Fruit fly (Drosophila melanogaster): Measurements from ENCODE around the gene CG33093.

The CG33093 gene

DNA sequence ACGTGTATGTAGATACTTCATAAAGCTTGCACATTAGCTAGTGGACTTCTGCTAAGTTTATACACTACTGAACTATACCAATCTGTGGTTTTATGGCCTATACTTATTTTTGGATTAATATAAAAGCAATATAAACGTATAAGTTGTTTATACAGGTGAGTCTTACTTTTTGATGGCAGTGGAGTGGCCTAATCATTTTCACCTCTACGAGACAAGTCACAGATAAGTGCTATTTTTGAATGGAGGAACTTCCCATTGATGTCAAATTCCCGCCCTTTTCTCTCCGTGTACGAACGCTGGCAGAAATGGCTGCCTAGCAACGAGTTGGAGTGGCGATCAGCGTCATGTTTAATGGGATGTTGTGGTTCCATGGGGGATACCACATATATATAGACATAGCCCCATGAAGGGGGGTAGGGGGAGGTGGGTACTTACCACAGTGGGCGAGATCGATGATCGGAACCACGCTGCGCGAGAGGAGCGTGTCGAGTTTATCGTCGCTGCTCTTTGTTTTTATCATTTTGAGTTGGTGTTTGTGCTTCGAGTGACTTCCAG lies 5.3 kb downstream of the CG33093 start:
- TF ChIP-seq CG17801 (GFP tag; optimal IDR thresholded peaks at IDR 0.05; ENCODE audit: partially characterized antibody): no peak

DNA sequence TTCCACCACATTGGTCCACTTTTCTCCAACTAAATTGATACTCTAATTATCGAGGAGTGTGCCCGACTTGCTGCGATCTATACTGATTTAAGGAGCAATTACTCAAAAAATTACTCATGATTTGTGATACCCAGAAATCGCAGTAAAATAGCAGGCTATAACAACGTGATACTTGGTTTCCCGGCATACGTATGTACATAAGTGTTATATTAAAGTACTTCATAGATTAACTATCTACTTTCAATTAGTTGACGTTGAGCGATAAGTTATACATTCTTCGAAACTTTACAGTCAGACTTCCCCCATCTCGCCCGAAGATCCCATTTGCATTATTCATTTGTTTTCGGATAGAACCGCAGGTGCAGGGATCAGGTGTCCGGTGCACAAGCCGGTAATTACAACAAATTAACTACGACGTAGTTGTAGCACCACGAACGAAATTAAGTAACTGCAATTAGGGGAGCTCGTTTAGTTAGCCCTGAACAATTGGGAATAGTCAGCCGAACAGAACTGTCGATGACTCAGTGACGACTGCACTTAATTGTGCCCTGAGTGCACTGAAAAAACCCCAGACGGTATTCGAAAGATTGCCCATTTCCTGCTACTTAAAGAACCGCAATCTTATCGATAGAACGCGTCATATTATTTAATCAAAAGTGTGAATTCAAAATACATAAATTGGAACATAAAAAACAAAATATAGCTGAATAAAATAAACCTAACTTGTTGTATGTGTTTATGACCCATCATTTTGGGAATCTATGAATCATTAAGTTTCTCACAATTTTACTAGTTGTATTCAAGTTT lies 6.0 kb downstream of the CG33093 start:
- TF ChIP-seq CG17801 (GFP tag; optimal IDR thresholded peaks at IDR 0.05; ENCODE audit: partially characterized antibody): peak; percentile 21

DNA sequence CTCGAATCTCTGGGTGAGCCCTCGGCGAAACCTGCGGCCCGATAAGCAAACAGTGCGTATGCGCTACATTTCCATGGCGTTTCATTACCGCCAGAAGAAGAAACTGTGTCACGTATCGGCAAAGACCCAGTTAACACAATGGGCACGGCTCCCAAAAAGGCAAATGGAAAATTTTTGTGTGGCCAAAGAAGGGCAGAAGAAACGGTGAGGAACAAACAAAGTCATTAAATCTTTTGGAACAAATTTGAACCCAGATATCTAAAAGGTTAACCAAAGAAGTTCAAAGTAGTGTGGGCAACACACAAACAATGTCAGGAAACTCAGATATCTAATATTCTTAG lies 6.7 kb downstream of the CG33093 start:
- no peak for TF ChIP-seq CG17801 (GFP tag; optimal IDR thresholded peaks at IDR 0.05; ENCODE audit: partially characterized antibody)

DNA sequence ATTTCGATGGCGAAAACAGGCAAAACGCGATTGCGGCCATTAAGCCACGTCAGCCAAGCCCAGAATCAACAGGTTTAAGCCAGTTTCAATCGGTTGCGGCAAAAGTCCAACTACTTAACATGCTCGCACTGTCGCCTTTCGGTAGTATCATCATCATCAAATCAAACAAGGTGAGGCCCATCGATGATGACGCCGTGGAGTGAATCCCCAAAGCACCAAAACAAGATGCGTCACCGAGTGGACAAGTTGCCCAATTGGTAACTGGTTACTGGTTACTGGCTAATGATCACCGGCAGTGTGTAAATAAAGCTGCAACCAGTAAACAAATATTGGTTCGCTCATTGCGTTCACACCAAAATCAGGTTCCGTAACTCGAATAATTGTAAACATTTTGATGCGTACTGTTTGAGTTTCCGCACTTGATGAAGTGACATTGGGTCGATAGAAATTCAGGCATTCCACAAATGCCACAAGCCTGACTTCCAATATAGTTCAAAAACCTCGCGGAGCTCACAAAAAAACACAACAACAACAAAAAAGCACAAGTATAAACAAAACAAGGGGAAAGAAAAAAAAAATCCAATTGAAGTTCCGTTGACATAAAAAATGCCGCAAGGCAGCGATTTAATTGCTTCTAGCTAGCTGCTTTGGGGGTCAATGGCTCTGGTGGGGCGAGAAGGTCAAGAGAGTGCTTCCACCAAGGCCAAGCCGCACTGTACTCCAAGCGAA lies 7.2 kb downstream of the CG33093 start:
- no peak for TF ChIP-seq CG17801 (GFP tag; optimal IDR thresholded peaks at IDR 0.05; ENCODE audit: partially characterized antibody)

DNA sequence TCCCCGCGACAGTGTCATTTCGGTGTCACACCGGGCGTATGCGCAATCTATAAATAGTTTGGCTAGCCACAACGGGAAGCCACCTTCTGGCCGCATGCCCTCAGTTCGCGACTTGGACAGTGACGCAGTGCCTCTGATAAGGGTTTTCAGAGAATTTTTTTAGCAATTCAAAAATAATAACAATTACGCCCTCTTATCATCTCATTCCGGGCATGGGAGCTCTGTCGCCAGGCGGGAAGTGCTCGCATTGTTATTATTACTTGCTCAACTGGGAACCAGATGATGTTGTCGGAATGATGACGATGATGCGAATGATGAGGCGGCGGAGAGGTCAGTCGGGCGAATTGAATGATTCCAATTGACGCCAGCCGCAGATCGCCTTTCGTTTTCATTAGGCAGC lies 8.9 kb downstream of the CG33093 start:
- no peak for TF ChIP-seq CG17801 (GFP tag; optimal IDR thresholded peaks at IDR 0.05; ENCODE audit: partially characterized antibody)

DNA sequence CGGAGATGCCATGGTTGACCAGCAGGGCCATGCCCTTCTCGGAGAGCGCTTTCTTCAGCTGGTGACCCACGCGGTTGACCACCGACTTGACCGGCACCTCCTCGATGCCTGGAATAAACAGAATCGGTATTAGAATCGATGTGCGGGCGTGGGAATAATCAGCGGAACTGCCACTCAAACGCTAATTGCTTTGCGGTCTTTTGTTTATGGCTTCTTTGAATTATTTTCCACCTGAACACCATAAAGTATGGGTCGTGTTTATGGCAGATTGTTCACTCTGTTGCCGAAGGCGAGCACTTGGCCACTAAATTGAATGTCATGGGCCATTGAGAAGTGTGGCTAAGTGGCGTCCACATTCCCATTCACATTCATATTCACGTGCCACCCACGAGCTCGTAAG lies 9.7 kb downstream of the CG33093 start:
- no peak for TF ChIP-seq CG17801 (GFP tag; optimal IDR thresholded peaks at IDR 0.05; ENCODE audit: partially characterized antibody)

DNA sequence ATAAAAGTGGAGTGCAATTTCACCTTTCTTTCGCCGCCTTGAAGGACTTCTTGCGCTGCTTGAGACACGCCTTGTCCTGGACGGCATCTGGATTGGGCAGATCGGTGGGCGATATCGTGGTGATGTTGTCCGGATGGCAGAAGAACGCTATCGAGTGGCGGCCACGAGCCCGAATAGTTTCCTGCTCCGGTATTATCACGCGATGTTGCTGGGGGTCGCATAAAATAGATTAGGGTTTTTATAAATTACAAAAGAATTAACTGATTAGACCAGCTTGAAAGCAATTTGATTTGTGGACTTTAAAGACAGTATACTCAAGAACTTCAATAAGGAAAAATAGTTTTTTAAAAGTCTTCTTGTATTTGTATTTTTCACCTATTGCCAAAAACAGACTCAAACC lies 11.2 kb downstream of the CG33093 start:
- no peak for TF ChIP-seq CG17801 (GFP tag; optimal IDR thresholded peaks at IDR 0.05; ENCODE audit: partially characterized antibody)

DNA sequence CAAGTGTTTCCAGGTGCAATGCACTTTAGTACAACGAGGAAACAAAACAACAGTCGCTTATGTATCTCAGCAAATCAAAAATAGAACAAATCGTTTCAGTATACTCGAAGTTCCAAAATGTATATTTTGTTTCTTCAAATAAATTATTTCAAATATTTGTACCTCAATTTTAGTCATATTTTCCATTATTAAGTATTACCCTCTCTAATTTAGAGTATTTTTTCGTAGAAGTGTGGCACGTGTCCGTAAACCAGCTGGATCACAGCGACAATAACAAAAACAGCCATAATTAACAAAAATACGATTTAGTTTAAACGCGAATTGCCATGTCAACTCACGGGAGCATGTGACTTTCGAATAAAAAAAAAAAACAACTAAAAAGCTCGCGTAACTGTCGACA lies 13.0 kb downstream of the CG33093 start:
- TF ChIP-seq CG17801 (GFP tag; optimal IDR thresholded peaks at IDR 0.05; ENCODE audit: partially characterized antibody): no peak

DNA sequence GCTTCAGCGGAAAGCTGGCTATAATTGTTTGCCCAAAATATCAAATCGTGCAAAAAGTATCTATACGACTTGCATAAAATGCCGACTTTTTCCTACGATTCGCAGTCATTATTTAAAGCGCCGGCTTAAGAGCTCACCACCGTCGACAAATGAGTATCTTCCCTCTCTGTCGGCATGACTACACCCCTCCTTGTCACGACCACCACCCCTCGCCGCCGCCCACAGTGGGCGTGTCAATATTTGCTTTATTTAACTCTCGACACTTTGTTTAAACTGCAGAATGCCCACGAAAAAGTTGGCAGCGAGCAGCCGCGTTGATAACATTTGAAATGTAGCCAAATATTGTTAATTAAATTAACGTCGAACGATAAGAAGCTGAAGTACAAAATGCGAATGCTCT lies 13.4 kb downstream of the CG33093 start:
- no peak for TF ChIP-seq CG17801 (GFP tag; optimal IDR thresholded peaks at IDR 0.05; ENCODE audit: partially characterized antibody)

DNA sequence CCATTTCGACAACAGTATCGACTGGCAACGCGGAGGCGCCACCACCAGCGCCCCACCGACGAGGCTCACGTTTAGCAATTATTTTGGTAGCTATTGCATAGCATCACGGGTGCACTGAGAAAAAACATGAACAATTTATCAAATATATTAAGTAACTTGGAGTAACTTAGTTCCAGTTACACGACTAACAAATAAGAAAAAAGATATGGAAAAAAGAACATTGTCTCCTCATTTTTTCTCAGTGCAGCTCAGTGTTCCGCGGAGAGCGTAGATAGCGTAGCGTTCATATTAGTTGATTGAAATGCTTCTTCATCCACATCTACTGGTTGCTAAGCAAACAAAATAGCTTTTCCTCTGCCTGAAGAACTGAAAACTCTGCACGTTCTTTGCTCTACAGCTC lies 16.3 kb downstream of the CG33093 start:
- no peak for TF ChIP-seq CG17801 (GFP tag; optimal IDR thresholded peaks at IDR 0.05; ENCODE audit: partially characterized antibody)

DNA sequence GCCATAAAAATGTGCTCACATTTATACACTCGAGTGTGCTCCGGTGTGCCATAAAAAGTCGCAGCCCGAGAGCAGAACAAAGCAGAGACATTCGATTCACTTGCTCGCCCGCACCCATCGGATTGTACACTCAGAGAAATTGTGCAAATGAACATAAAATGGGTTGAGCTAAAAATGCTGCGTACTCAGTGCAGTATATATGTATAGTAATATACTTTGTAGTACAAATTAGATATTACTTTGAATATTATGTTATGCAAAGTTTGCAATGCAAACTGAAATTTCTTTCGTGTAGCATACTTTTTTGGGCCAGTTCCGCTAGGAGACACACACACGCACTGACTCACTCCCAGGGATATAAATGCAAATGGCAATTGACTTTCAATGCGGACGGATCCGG lies 28.1 kb downstream of the CG33093 start:
- TF ChIP-seq CG17801 (GFP tag; optimal IDR thresholded peaks at IDR 0.05; ENCODE audit: partially characterized antibody): no peak

DNA sequence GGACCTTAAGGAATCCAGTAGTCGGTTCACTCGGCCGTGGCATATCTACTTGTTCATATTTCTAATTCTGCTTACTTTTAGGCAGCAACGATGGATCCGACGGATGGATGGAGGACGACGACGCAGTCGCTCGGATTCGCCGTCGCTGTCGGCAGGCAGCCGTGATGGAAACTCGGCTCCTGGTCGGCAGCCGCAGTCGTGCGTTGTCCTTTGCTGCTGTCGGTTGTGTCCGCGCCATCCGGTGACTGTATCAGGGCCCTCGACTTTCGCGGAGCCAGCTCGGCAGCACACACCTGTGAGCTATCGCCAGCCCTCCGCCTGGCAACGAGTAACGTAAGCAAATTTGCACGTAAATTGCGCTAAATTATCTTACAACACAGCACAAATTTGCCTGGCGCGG lies 34.7 kb downstream of the CG33093 start, which contains the start of gene Octbeta1R:
Octbeta1R (plus strand) TSS at position 191 of the 400 bp plus-strand sequence.
- no peak for TF ChIP-seq CG17801 (GFP tag; optimal IDR thresholded peaks at IDR 0.05; ENCODE audit: partially characterized antibody)

DNA sequence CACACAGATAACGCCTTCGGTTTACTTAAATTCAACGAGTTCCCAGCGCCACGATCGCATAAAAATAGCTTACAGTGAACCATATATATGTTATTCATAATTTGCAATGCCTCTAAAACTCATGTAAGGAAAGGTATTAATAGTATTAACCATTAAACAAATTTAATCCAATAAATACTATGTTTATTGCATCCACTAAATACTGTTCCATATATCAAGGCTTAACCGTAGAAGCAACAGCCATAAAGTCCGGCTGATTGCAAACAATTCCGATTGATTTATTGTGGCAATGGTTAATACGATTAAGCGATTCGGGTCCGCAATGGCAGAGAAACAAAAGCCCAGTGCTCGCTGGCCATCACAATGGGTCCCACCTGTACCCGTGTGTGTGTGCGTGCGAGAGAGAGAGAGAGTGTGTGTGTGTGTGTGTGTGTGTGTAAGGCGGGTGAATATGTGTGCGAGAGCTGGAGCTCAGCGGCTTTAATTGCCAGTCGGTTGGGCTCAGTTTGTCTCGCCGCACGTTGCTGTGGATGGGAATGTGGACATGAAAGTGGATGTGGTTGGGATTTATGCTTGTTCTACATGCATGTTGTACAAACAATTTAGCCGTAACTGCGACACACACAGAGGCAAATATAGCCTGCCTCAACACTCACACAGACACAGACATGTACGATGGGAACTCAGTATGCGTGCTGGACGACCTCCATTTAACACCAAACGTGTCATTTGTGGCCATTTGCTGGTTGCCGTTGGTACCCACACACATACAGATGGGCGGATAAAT lies 37.0 kb downstream of the CG33093 start:
- TF ChIP-seq CG17801 (GFP tag; optimal IDR thresholded peaks at IDR 0.05; ENCODE audit: partially characterized antibody): no peak

DNA sequence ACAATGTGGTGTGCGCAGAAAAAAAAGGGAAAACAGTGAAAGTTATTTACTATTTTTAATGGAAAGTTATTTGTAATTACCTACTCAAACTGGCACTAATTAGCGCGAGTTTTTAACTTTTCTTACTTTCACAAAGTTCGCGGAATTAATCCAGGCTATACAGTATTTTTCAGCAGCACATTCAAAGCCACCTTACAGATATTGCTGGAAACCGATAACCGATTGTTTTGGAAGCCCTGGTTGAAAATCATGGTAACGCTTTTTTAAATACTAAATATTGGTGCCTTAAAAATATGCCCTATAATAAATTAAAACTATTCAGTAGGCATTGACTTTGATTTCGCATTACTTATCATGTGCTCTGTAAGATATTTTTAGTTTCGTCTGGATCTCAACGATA lies 39.0 kb downstream of the CG33093 start, which contains the start of gene tHMG2:
tHMG2 (plus strand) TSS at position 187 of the 400 bp plus-strand sequence.
- no peak for TF ChIP-seq CG17801 (GFP tag; optimal IDR thresholded peaks at IDR 0.05; ENCODE audit: partially characterized antibody)
